Worm (Caenorhabditis elegans): Measurements from ENCODE around the gene C29F7.1.

Gene C29F7.1

ce11 chrX:13411306-13411705, 1.6 kb downstream of the C29F7.1 start:
- peak; percentile 67 for TF ChIP-seq nhr-28 (tag; optimal IDR thresholded peaks at IDR 0.05)
- TF ChIP-seq lin-39 (tag; optimal IDR thresholded peaks at IDR 0.05) = no peak
- no peak for TF ChIP-seq ztf-11 (tag; optimal IDR thresholded peaks at IDR 0.05)
- no peak for TF ChIP-seq daf-19 (GFP tag; conservative IDR thresholded peaks at IDR 0.05)
- peak; percentile 5 for TF ChIP-seq dve-1 (tag; optimal IDR thresholded peaks at IDR 0.05; ENCODE audit: insufficient read depth)
- TF ChIP-seq zip-11 (GFP tag; IDR thresholded peaks at IDR 0.05) = no peak

- TF ChIP-seq F49E8.2 (tag; optimal IDR thresholded peaks at IDR 0.05; ENCODE audit: borderline replicate concordance) = no peak
- no peak for TF ChIP-seq ceh-20 (GFP tag; IDR thresholded peaks at IDR 0.05)
- TF ChIP-seq aha-1 (tag) = no peak
- TF ChIP-seq lin-13 (GFP tag; optimal IDR thresholded peaks at IDR 0.05) = no peak
- no peak for TF ChIP-seq pha-4 (GFP tag; IDR thresholded peaks at IDR 0.05)
- TF ChIP-seq pha-4 (tag; optimal IDR thresholded peaks at IDR 0.05) = no peak
- no peak for TF ChIP-seq tra-1 (GFP tag; IDR thresholded peaks at IDR 0.05)
- no peak for TF ChIP-seq zfp-2 (tag; optimal IDR thresholded peaks at IDR 0.05)
- no peak for TF ChIP-seq nhr-102 (tag; optimal IDR thresholded peaks at IDR 0.05)
- no peak for TF ChIP-seq Y105C5A.15 (GFP tag; IDR thresholded peaks at IDR 0.05)
- no peak for TF ChIP-seq unc-39 (tag; optimal IDR thresholded peaks at IDR 0.05)
- peak; percentile 86 for TF ChIP-seq nhr-28 (tag; optimal IDR thresholded peaks at IDR 0.05)
- no peak for TF ChIP-seq lin-1 (GFP tag; IDR thresholded peaks at IDR 0.05)
- TF ChIP-seq Y5F2A.4 (GFP tag; optimal IDR thresholded peaks at IDR 0.05) = no peak
- TF ChIP-seq ceh-62 (tag; optimal IDR thresholded peaks at IDR 0.05) = no peak
- no peak for TF ChIP-seq jun-1 (tag; optimal IDR thresholded peaks at IDR 0.05)
- no peak for TF ChIP-seq daf-19 (GFP tag; conservative IDR thresholded peaks at IDR 0.05)
- no peak for TF ChIP-seq nhr-10 (tag; optimal IDR thresholded peaks at IDR 0.05)
- TF ChIP-seq nhr-25 (tag; optimal IDR thresholded peaks at IDR 0.05; ENCODE audit: borderline replicate concordance, insufficient read depth) = no peak
- peak; percentile 18 for TF ChIP-seq dve-1 (tag; optimal IDR thresholded peaks at IDR 0.05; ENCODE audit: insufficient read depth)
- no peak for TF ChIP-seq aly-2 (tag; optimal IDR thresholded peaks at IDR 0.05)
- no peak for TF ChIP-seq daf-16 (GFP tag; optimal IDR thresholded peaks at IDR 0.05)
- peak; percentile 40 for TF ChIP-seq daf-16 (tag; optimal IDR thresholded peaks at IDR 0.05)
- no peak for TF ChIP-seq vab-7 (GFP tag; IDR thresholded peaks at IDR 0.05)
- no peak for TF ChIP-seq fkh-10 (GFP tag; optimal IDR thresholded peaks at IDR 0.05)
- no peak for TF ChIP-seq lim-7 (GFP tag; IDR thresholded peaks at IDR 0.05)
- TF ChIP-seq lsy-2 (tag; optimal IDR thresholded peaks at IDR 0.05) = no peak
- TF ChIP-seq lin-39 (tag; optimal IDR thresholded peaks at IDR 0.05) = no peak
- TF ChIP-seq rbr-2 (tag; optimal IDR thresholded peaks at IDR 0.05) = no peak
- TF ChIP-seq F26F4.8 (GFP tag; conservative IDR thresholded peaks at IDR 0.05) = no peak
- TF ChIP-seq dmd-6 (GFP tag; IDR thresholded peaks at IDR 0.05) = peak; percentile 19; the same call in 1 of the 2 replicates
- TF ChIP-seq ZK546.5 (tag; optimal IDR thresholded peaks at IDR 0.05) = no peak
- TF ChIP-seq duxl-1 (tag; optimal IDR thresholded peaks at IDR 0.05; ENCODE audit: poor library complexity) = no peak
- TF ChIP-seq daf-12 (tag; optimal IDR thresholded peaks at IDR 0.05) = no peak
- no peak for TF ChIP-seq F37D6.2 (tag; optimal IDR thresholded peaks at IDR 0.05)
- TF ChIP-seq hif-1 (tag; optimal IDR thresholded peaks at IDR 0.05) = no peak
- peak; percentile 66 for TF ChIP-seq pqm-1 (tag; optimal IDR thresholded peaks at IDR 0.05)
- no peak for TF ChIP-seq zip-2 (tag; optimal IDR thresholded peaks at IDR 0.05)
Measured at ce11 chrX:13412307-13412706, 2.6 kb downstream of the C29F7.1 start.

- TF ChIP-seq nhr-42 (GFP tag; IDR thresholded peaks at IDR 0.05) = 0 out of 2 replicates have a peak, but pooled peaks have one; percentile 12
- no peak for TF ChIP-seq nhr-6 (tag; optimal IDR thresholded peaks at IDR 0.05)
- peak; percentile 47; the same call in 1 of the 2 replicates for TF ChIP-seq T26A8.4 (GFP tag; IDR thresholded peaks at IDR 0.05)
- peak; percentile 76 for TF ChIP-seq lim-7 (GFP tag; IDR thresholded peaks at IDR 0.05)
- peak; percentile 89 for TF ChIP-seq aha-1 (tag)
- TF ChIP-seq mdl-1 (tag; optimal IDR thresholded peaks at IDR 0.05) = peak in 1 of 2 experiments; percentile 13
- TF ChIP-seq hlh-30 (tag; optimal IDR thresholded peaks at IDR 0.05; ENCODE audit: insufficient read depth) = peak; percentile 25
- TF ChIP-seq tra-1 (GFP tag; IDR thresholded peaks at IDR 0.05) = peak; percentile 76
- TF ChIP-seq lsy-2 (tag; optimal IDR thresholded peaks at IDR 0.05) = peak in 1 of 2 experiments; percentile 43
- TF ChIP-seq nhr-237 (tag; optimal IDR thresholded peaks at IDR 0.05) = no peak
- no peak for TF ChIP-seq ceh-44 (GFP tag; IDR thresholded peaks at IDR 0.05)
- TF ChIP-seq pha-4 (GFP tag; IDR thresholded peaks at IDR 0.05) = peak; percentile 64; the same call in 1 of the 2 replicates
- no peak for TF ChIP-seq pha-4 (tag; optimal IDR thresholded peaks at IDR 0.05)
- peak; percentile 44; the same call in 1 of the 2 replicates for TF ChIP-seq Y48G9A.11 (GFP tag; IDR thresholded peaks at IDR 0.05)
- no peak for TF ChIP-seq Y105C5A.15 (GFP tag; IDR thresholded peaks at IDR 0.05)
- TF ChIP-seq egl-27 (tag; optimal IDR thresholded peaks at IDR 0.05) = no peak
- no peak for TF ChIP-seq jun-1 (tag; optimal IDR thresholded peaks at IDR 0.05)
- TF ChIP-seq dmd-6 (GFP tag; IDR thresholded peaks at IDR 0.05) = peak; percentile 42
Measured at ce11 chrX:13414974-13415373, 5.2 kb downstream of the C29F7.1 start.
